Worm (Caenorhabditis elegans) whole organism, L2 larva: ENCODE measurements around the gene Y59H11AM.4.
A peak's percentile ranks its signal among the peaks of the same experiment; 100 is the strongest.

ENCODE experiments used
- C34F6.9 ChIP-seq: fragments of 150-350 bp; optimal IDR thresholded peaks from 2 replicates; lab custom pipeline; 2014; ENCODE audit warnings: missing biosample characterization, missing genetic modification characterization
- F13H6.1 ChIP-seq: sonication (generic microtip); optimal IDR thresholded peaks from 2 replicates; lab custom pipeline; 2016; ENCODE audit warnings: missing genetic modification characterization, missing compliant biosample characterization
- R02D3.7 ChIP-seq: fragments of 150-350 bp; optimal IDR thresholded peaks from 2 replicates; lab custom pipeline; 2014; ENCODE audit warnings: missing biosample characterization, missing genetic modification characterization
- ZK546.5 ChIP-seq: sonication (generic microtip); optimal IDR thresholded peaks from 2 replicates; lab custom pipeline; 2017; ENCODE audit warnings: missing biosample characterization, missing genetic modification characterization
- aly-2 ChIP-seq: fragments of 150-350 bp; optimal IDR thresholded peaks from 2 replicates; lab custom pipeline; 2014; ENCODE audit warnings: missing biosample characterization, missing genetic modification characterization
- ama-1 ChIP-seq: fragments of 150-350 bp; optimal IDR thresholded peaks from 2 replicates; lab custom pipeline; 2018; ENCODE audit warnings: inconsistent platforms
- blmp-1 ChIP-seq: sonication (generic microtip); optimal IDR thresholded peaks from 2 replicates; lab custom pipeline; 2017; ENCODE audit warnings: missing genetic modification characterization, mild to moderate bottlenecking, missing compliant biosample characterization, antibody characterized with exemption, moderate library complexity; ENCODE audit not compliant: insufficient read depth
- ceh-16 ChIP-seq: fragments of 150-350 bp; optimal IDR thresholded peaks from 2 replicates; lab custom pipeline; 2014; ENCODE audit warnings: missing biosample characterization, missing genetic modification characterization
- ceh-82 ChIP-seq: fragments of 150-350 bp; optimal IDR thresholded peaks from 2 replicates; lab custom pipeline; 2014; ENCODE audit warnings: missing biosample characterization, missing genetic modification characterization
- crh-2 ChIP-seq: sonication (generic microtip); optimal IDR thresholded peaks from 2 replicates; lab custom pipeline; 2017; ENCODE audit warnings: missing biosample characterization, missing genetic modification characterization
- dmd-4 ChIP-seq: sonication (generic microtip); optimal IDR thresholded peaks from 2 replicates; lab custom pipeline; 2017; ENCODE audit warnings: missing biosample characterization, missing genetic modification characterization
- elt-1 ChIP-seq: fragments of 150-350 bp; optimal IDR thresholded peaks from 2 replicates; lab custom pipeline; 2014; ENCODE audit warnings: missing biosample characterization, missing genetic modification characterization
- elt-3 ChIP-seq: sonication (generic microtip); optimal IDR thresholded peaks from 2 replicates; lab custom pipeline; 2017; ENCODE audit warnings: missing biosample characterization, missing genetic modification characterization
- fos-1 ChIP-seq: fragments of 150-350 bp; optimal IDR thresholded peaks from 2 replicates; lab custom pipeline; 2014; ENCODE audit warnings: missing biosample characterization, missing genetic modification characterization
- gmeb-1 ChIP-seq: fragments of 150-350 bp; optimal IDR thresholded peaks from 2 replicates; lab custom pipeline; 2014; ENCODE audit warnings: missing biosample characterization, missing genetic modification characterization
- lin-11 ChIP-seq: fragments of 150-350 bp; sonication (generic microtip); optimal IDR thresholded peaks from 2 replicates; lab custom pipeline; 2014; ENCODE audit warnings: missing biosample characterization, missing genetic modification characterization, inconsistent platforms, mixed read lengths
- lin-13 ChIP-seq: fragments of 150-350 bp; optimal IDR thresholded peaks from 2 replicates; lab custom pipeline; 2014; ENCODE audit warnings: missing biosample characterization, missing genetic modification reagents, missing genetic modification characterization
- lsy-2 ChIP-seq, 2 experiments: fragments of 150-350 bp in 1 of 2; sonication (generic microtip) in 1 of 2; optimal IDR thresholded peaks; 2 replicates each; lab custom pipeline; 2014 to 2017; ENCODE audit warnings: missing biosample characterization in 2 of 2, missing genetic modification characterization in 2 of 2
- mab-5 ChIP-seq: fragments of 150-350 bp; optimal IDR thresholded peaks from 2 replicates; lab custom pipeline; 2014; ENCODE audit warnings: missing biosample characterization, missing genetic modification characterization
- mbf-1 ChIP-seq: sonication (generic microtip); optimal IDR thresholded peaks from 2 replicates; lab custom pipeline; 2017; ENCODE audit warnings: missing biosample characterization, missing genetic modification characterization
- mdl-1 ChIP-seq, 2 experiments: fragments of 150-350 bp in 1 of 2; sonication (generic microtip) in 1 of 2; optimal IDR thresholded peaks; 2 replicates each; lab custom pipeline; 2017; ENCODE audit warnings: missing biosample characterization in 2 of 2, missing genetic modification characterization in 2 of 2
- nhr-10 ChIP-seq: sonication (generic microtip); optimal IDR thresholded peaks from 2 replicates; lab custom pipeline; 2017; ENCODE audit warnings: missing biosample characterization, missing genetic modification characterization
- nhr-12 ChIP-seq: fragments of 150-350 bp; optimal IDR thresholded peaks from 2 replicates; lab custom pipeline; 2014; ENCODE audit warnings: missing biosample characterization, missing genetic modification characterization
- nhr-129 ChIP-seq: fragments of 150-350 bp; optimal IDR thresholded peaks from 2 replicates; lab custom pipeline; 2014; ENCODE audit warnings: missing biosample characterization, missing genetic modification characterization
- nhr-23 ChIP-seq: fragments of 150-350 bp; optimal IDR thresholded peaks from 2 replicates; lab custom pipeline; 2014; ENCODE audit warnings: missing biosample characterization, missing genetic modification reagents, missing genetic modification characterization
- nhr-237 ChIP-seq: fragments of 150-350 bp; optimal IDR thresholded peaks from 2 replicates; lab custom pipeline; 2014; ENCODE audit warnings: missing biosample characterization, missing genetic modification characterization
- nhr-25 ChIP-seq: fragments of 150-350 bp; sonication (generic microtip); optimal IDR thresholded peaks from 3 replicates; lab custom pipeline; 2014; ENCODE audit warnings: missing biosample characterization, missing genetic modification characterization
- nhr-6 ChIP-seq: fragments of 150-350 bp; optimal IDR thresholded peaks from 2 replicates; lab custom pipeline; 2014; ENCODE audit warnings: missing biosample characterization, missing genetic modification characterization
- nhr-77 ChIP-seq: fragments of 150-350 bp; optimal IDR thresholded peaks from 2 replicates; lab custom pipeline; 2014; ENCODE audit warnings: missing biosample characterization, missing genetic modification characterization
- peb-1 ChIP-seq: fragments of 150-350 bp; optimal IDR thresholded peaks from 2 replicates; lab custom pipeline; 2014; ENCODE audit warnings: missing biosample characterization, missing genetic modification characterization
- skn-1 ChIP-seq: sonication (generic microtip); optimal IDR thresholded peaks from 2 replicates; lab custom pipeline; 2017; ENCODE audit warnings: missing biosample characterization, missing genetic modification characterization
- sma-3 ChIP-seq: sonication (generic microtip); optimal IDR thresholded peaks from 2 replicates; lab custom pipeline; 2016; ENCODE audit warnings: missing genetic modification reagents, missing genetic modification characterization, missing compliant biosample characterization
- sma-9 ChIP-seq, 2 experiments: fragments of 150-350 bp in 1 of 2; sonication (generic microtip) in 1 of 2; optimal IDR thresholded peaks; 2 replicates each; lab custom pipeline; 2014 to 2016; ENCODE audit warnings: missing genetic modification characterization in 2 of 2, mild to moderate bottlenecking in 1 of 2, missing biosample characterization in 1 of 2, missing compliant biosample characterization in 1 of 2, missing genetic modification reagents in 1 of 2, moderate library complexity in 1 of 2
- snpc-4 ChIP-seq: fragments of 150-350 bp; optimal IDR thresholded peaks from 2 replicates; lab custom pipeline; 2014; ENCODE audit warnings: missing biosample characterization, missing genetic modification characterization
- unc-39 ChIP-seq: fragments of 150-350 bp; optimal IDR thresholded peaks from 2 replicates; lab custom pipeline; 2014; ENCODE audit warnings: missing biosample characterization, missing genetic modification characterization
- unc-55 ChIP-seq: fragments of 150-350 bp; sonication (generic microtip); optimal IDR thresholded peaks from 3 replicates; lab custom pipeline; 2014; ENCODE audit warnings: missing biosample characterization, missing genetic modification reagents, missing genetic modification characterization
- unc-62 ChIP-seq: fragments of 150-350 bp; optimal IDR thresholded peaks from 2 replicates; lab custom pipeline; 2014; ENCODE audit warnings: missing biosample characterization, missing genetic modification reagents, missing genetic modification characterization
- ztf-1 ChIP-seq: fragments of 200-800 bp; sonication (Bioruptor generic); conservative IDR thresholded peaks from 2 replicates; pipeline ENCODE4 v1.3.6; 2022; ENCODE audit warnings: missing genetic modification characterization, missing compliant biosample characterization
- ztf-4 ChIP-seq: fragments of 150-350 bp; optimal IDR thresholded peaks from 2 replicates; lab custom pipeline; 2014; ENCODE audit warnings: missing biosample characterization, missing genetic modification characterization

Y59H11AM.4 gene

DNA sequence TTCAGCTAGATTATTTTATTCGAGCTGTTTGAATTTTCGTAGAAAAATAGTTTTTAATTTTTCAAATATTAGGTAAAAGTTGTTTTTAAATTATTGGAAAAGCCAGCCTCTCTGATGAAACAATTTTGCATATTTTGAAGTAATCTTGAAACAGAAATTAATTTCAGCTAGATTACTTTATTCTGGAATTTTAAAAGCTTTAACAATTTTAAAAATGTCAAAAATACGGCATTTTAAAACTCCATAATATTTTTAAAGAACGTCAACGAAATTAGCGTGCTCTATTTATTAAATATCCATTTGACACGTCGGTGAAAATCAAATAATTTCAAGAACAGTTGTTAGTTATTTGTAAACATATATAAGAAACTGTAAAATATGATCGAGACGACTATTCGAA is 32.7 kb upstream of the Y59H11AM.4 start, which contains the start of gene Y59H11AR.10:
Y59H11AR.10 (plus strand) TSS at position 301 of the 400 bp plus-strand sequence.
- TF ChIP-seq nhr-6 (no peak), sma-3 (GFP tag; lab: Kevin White, UChicago) (no peak), gmeb-1 (tag; lab: Kevin White, UChicago) (no peak), snpc-4 (no peak), unc-62 (GFP tag; lab: Kevin White, UChicago) (no peak), nhr-25 (no peak), ZK546.5 (no peak), aly-2 (no peak), lin-13 (GFP tag; lab: Kevin White, UChicago) (no peak), mbf-1 (tag; lab: Kevin White, UChicago) (no peak)

DNA sequence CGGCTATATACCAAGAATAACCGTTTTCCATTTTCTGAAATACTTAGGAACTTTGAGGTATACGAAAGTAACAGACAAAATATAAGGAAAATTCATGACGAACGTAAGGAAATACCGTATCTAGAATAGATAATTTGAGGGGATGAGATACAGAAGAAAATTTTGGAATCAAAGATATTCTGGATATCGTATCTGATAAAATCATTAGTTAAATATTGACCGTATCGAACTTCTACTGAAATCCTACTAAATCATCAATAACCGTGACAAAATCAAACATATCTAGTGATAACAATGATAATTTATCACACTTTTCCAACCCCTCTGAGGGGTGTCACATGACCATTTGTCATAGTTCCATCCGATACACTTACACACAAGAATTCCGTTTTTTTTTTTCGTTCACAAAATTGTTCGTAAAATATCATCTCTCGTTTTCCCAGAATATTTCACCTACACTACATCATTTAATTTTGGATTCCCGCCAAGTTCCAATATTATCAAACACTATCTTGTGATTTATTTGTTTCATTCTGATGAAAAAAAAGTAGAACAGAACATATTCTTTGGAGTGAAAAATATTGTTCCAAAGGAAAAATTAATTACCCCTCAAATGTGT is 30.7 kb upstream of the Y59H11AM.4 start, which contains the start of gene Y59H11AR.4:
Y59H11AR.4 (minus strand) TSS at position 51 of the 619 bp plus-strand sequence.
- TF ChIP-seq nhr-129 (tag; lab: Kevin White, UChicago) (no peak), sma-9 (GFP tag; optimal IDR thresholded peaks at IDR 0.05; lab: Kevin White, UChicago) (peak; percentile 6), sma-9 (tag; optimal IDR thresholded peaks at IDR 0.05; lab: Kevin White, UChicago) (no peak)

DNA sequence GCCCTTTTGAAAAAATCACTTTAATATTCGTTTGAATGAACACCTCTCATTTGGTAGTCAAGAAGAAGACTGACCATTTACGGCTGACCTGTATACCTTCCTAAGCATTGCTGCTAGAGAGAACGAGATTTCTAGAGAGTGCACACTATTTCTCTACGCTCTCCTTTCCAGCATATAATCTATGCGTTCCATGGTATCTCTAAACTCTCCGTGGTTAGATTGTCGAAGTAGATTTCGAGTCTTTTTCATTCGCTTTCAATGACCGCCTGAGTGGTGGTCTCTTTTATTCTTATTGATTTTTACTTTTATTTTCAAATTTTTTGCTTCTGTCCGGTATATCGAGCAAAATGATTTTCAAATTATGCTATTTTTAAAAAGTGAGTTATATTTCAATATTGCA is 27.4 kb upstream of the Y59H11AM.4 start:
- TF ChIP-seq unc-55 (GFP tag; lab: Kevin White, UChicago) (peak; percentile 56), nhr-6 (no peak), blmp-1 (tag; lab: Kevin White, UChicago) (peak; percentile 1), gmeb-1 (tag; lab: Kevin White, UChicago) (peak; percentile 13), lin-11 (no peak), unc-62 (GFP tag; lab: Kevin White, UChicago) (no peak), F13H6.1 (tag; lab: Kevin White, UChicago) (no peak), nhr-23 (tag; lab: Kevin White, UChicago) (no peak), nhr-77 (tag; lab: Kevin White, UChicago) (no peak), peb-1 (tag; lab: Kevin White, UChicago) (no peak), ztf-4 (tag; lab: Kevin White, UChicago) (no peak), nhr-10 (tag; lab: Kevin White, UChicago) (no peak), ceh-16 (no peak), sma-3 (GFP tag; lab: Kevin White, UChicago) (no peak), nhr-12 (tag; lab: Kevin White, UChicago) (no peak), mbf-1 (tag; lab: Kevin White, UChicago) (no peak), lsy-2 (tag; optimal IDR thresholded peaks at IDR 0.05; lab: Kevin White, UChicago) (peak; percentile 8 to 57), crh-2 (tag; lab: Kevin White, UChicago) (peak; percentile 5), ceh-82 (tag; lab: Kevin White, UChicago) (no peak), unc-39 (tag; lab: Kevin White, UChicago) (no peak), nhr-237 (tag; lab: Kevin White, UChicago) (no peak), ama-1 (lab: Kevin White, UChicago) (no peak), skn-1 (no peak), elt-1 (tag; lab: Kevin White, UChicago) (no peak), C34F6.9 (tag; lab: Kevin White, UChicago) (peak; percentile 54), sma-9 (GFP tag; optimal IDR thresholded peaks at IDR 0.05; lab: Kevin White, UChicago) (peak; percentile 52), sma-9 (tag; optimal IDR thresholded peaks at IDR 0.05; lab: Kevin White, UChicago) (no peak), ztf-1 (GFP tag; lab: Robert Waterston, UW) (no peak), mab-5 (tag; lab: Kevin White, UChicago) (no peak), elt-3 (no peak), dmd-4 (tag; lab: Kevin White, UChicago) (no peak), fos-1 (no peak), nhr-129 (tag; lab: Kevin White, UChicago) (peak; percentile 24), R02D3.7 (no peak), mdl-1 (tag; optimal IDR thresholded peaks at IDR 0.05; lab: Kevin White, UChicago) (no peak), lin-13 (GFP tag; lab: Kevin White, UChicago) (no peak)
